Worm (Caenorhabditis elegans) whole organism, late embryonic: ENCODE measurements around the gene R02E12.5.

Experiments used
- Y22D7AL.16 ChIP-seq: sonication (generic microtip); optimal IDR thresholded peaks from 2 replicates; lab custom pipeline; 2016; ENCODE audit warnings: missing genetic modification characterization, missing compliant biosample characterization
- ama-1 ChIP-seq: fragments of 150-350 bp; optimal IDR thresholded peaks from 2 replicates; lab custom pipeline; 2014
- ceh-2 ChIP-seq: sonication (generic microtip); optimal IDR thresholded peaks from 2 replicates; lab custom pipeline; 2016; ENCODE audit warnings: missing genotype, missing genetic modification characterization, missing compliant biosample characterization
- elt-2 ChIP-seq: sonication (generic microtip); optimal IDR thresholded peaks from 2 replicates; lab custom pipeline; 2016; ENCODE audit warnings: missing genetic modification reagents, missing genetic modification characterization, missing compliant biosample characterization
- lin-11 ChIP-seq: fragments of 200-800 bp; sonication (Bioruptor generic); optimal IDR thresholded peaks from 2 replicates; lab custom pipeline; 2018; ENCODE audit warnings: mild to moderate bottlenecking, missing genetic modification characterization, missing compliant biosample characterization
- npax-4 ChIP-seq: sonication (generic microtip); optimal IDR thresholded peaks from 2 replicates; lab custom pipeline; 2016; ENCODE audit warnings: missing genetic modification characterization, missing compliant biosample characterization
- pha-4 ChIP-seq: fragments of 150-350 bp; optimal IDR thresholded peaks from 2 replicates; lab custom pipeline; 2018; ENCODE audit warnings: missing biosample characterization, missing genetic modification reagents, missing genetic modification characterization
- ref-2 ChIP-seq: sonication (generic microtip); optimal IDR thresholded peaks from 2 replicates; lab custom pipeline; 2016; ENCODE audit warnings: missing genetic modification characterization, missing compliant biosample characterization
- syd-9 ChIP-seq: sonication (generic microtip); optimal IDR thresholded peaks from 2 replicates; lab custom pipeline; 2016; ENCODE audit warnings: mild to moderate bottlenecking, missing genetic modification characterization, moderate library complexity, missing compliant biosample characterization

DNA sequence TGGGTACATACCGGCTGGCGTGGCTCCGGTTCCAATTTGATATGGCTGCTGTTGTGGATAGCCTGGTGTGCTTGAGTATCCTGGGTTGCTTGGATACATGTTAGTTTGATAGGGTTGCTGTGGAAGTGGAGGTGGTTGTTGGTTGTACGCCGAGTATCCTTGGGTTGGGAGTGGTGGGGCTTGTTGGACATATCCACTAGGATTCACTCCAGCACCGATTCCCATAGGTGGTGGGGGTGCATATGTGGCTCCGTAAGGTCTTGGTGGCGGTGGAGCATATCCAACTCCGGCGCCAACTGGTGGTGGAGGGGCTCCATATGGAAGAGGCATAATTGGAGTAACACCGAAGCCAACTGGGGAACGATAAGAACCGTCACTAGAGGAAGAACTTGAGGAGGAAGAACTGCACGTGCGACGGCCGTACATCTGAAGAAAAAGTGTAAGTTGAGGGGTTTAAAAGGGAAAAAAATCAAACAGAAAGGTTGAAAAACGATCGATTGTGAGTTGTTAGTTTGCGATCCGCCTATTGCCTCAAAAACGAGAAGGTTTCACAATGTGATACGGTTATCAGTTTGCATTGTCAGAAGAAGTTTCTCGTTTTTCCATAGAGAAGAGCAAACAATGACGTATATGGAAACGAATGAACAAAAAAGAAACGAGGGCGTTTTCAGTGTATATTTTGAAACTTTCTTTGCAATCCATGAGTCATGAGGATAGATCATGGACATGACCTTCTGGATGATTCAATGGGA lies 28.8 kb upstream of the R02E12.5 start, which contains the start of gene C16B8.3:
- TF ChIP-seq pha-4 (tag; lab: Kevin White, UChicago) (no peak), ceh-2 (no peak), npax-4 (tag; lab: Kevin White, UChicago) (no peak), elt-2 (tag; lab: Kevin White, UChicago) (peak; percentile 28), syd-9 (no peak), Y22D7AL.16 (tag; lab: Kevin White, UChicago) (no peak), lin-11 (tag; lab: Kevin White, UChicago) (no peak), ama-1 (no peak), ref-2 (no peak)
